Fruit fly (Drosophila melanogaster): ENCODE data around the gene CG31668.

CG31668 gene

dm6 chr2L:2206066-2206465, at the start of gene CG31668:
CG31668 (minus strand) TSS chr2L:2206166.
- TF ChIP-seq pad (GFP tag; optimal IDR thresholded peaks at IDR 0.05) (no peak), cnc (optimal IDR thresholded peaks at IDR 0.05) (no peak), Mnt (GFP tag; optimal IDR thresholded peaks at IDR 0.05) (no peak), kay (GFP tag; ENCODE audit: borderline replicate concordance) (no peak), bab1 (GFP tag; optimal IDR thresholded peaks at IDR 0.05) (no peak), Hr96 (GFP tag; optimal IDR thresholded peaks at IDR 0.05) (no peak), CG7045 (GFP tag; optimal IDR thresholded peaks at IDR 0.05) (no peak), tj (GFP tag; optimal IDR thresholded peaks at IDR 0.05) (no peak), CG7101 (tag; optimal IDR thresholded peaks at IDR 0.05) (no peak), CG14711 (tag; optimal IDR thresholded peaks at IDR 0.05) (no peak), ovo (GFP tag; optimal IDR thresholded peaks at IDR 0.05) (no peak), cic (GFP tag; optimal IDR thresholded peaks at IDR 0.05) (no peak), CG5204 (GFP tag; optimal IDR thresholded peaks at IDR 0.05) (no peak), CG1620 (GFP tag; optimal IDR thresholded peaks at IDR 0.05) (no peak)

dm6 chr2L:2254950-2255349, 49.0 kb upstream of the CG31668 start, which contains the start of gene Send1:
Send1 (minus strand) TSS chr2L:2255050.
- TF ChIP-seq Mnt (GFP tag; optimal IDR thresholded peaks at IDR 0.05), result no peak
- TF ChIP-seq ovo (GFP tag; optimal IDR thresholded peaks at IDR 0.05), result no peak
- no peak for TF ChIP-seq tj (GFP tag; optimal IDR thresholded peaks at IDR 0.05)
- TF ChIP-seq CG11617 (GFP tag; optimal IDR thresholded peaks at IDR 0.05), result no peak
- TF ChIP-seq CG7045 (GFP tag; optimal IDR thresholded peaks at IDR 0.05), result no peak
- no peak for TF ChIP-seq CG12768 (GFP tag; optimal IDR thresholded peaks at IDR 0.05)
- TF ChIP-seq cnc (optimal IDR thresholded peaks at IDR 0.05), result no peak

- TF ChIP-seq ovo (GFP tag; optimal IDR thresholded peaks at IDR 0.05) (no peak), CG12768 (GFP tag; optimal IDR thresholded peaks at IDR 0.05) (no peak), Hr96 (GFP tag; optimal IDR thresholded peaks at IDR 0.05) (no peak), Crg-1 (GFP tag; optimal IDR thresholded peaks at IDR 0.05) (no peak), CG33017 (tag; optimal IDR thresholded peaks at IDR 0.05) (no peak), CG7045 (GFP tag; optimal IDR thresholded peaks at IDR 0.05) (no peak), Mnt (GFP tag; optimal IDR thresholded peaks at IDR 0.05) (no peak), kay (GFP tag; ENCODE audit: borderline replicate concordance) (no peak), CG7101 (tag; optimal IDR thresholded peaks at IDR 0.05) (no peak), cnc (optimal IDR thresholded peaks at IDR 0.05) (no peak), Clk (GFP tag; optimal IDR thresholded peaks at IDR 0.05) (no peak), CG5204 (GFP tag; optimal IDR thresholded peaks at IDR 0.05) (no peak)
These were observed 46.8 kb upstream of the CG31668 start, which contains the start of gene CG17234 for dm6 chr2L:2252745-2253144. CG17234 (plus strand) TSS chr2L:2253045.

dm6 chr2L:2252241-2252640, 46.3 kb upstream of the CG31668 start, which contains the start of gene CG17239:
CG17239 (minus strand) TSS chr2L:2252341.
- no peak for TF ChIP-seq CG12768 (GFP tag; optimal IDR thresholded peaks at IDR 0.05)
- no peak for TF ChIP-seq CG11617 (GFP tag; optimal IDR thresholded peaks at IDR 0.05)
- TF ChIP-seq Crg-1 (GFP tag; optimal IDR thresholded peaks at IDR 0.05), result no peak
- no peak for TF ChIP-seq CG33017 (tag; optimal IDR thresholded peaks at IDR 0.05)
- TF ChIP-seq ovo (GFP tag; optimal IDR thresholded peaks at IDR 0.05), result no peak
- TF ChIP-seq Hr96 (GFP tag; optimal IDR thresholded peaks at IDR 0.05), result no peak
- TF ChIP-seq cnc (optimal IDR thresholded peaks at IDR 0.05), result no peak
- no peak for TF ChIP-seq kay (GFP tag; ENCODE audit: borderline replicate concordance)
- no peak for TF ChIP-seq CG14711 (tag; optimal IDR thresholded peaks at IDR 0.05)
- no peak for TF ChIP-seq toe (GFP tag; optimal IDR thresholded peaks at IDR 0.05)
- TF ChIP-seq CG5204 (GFP tag; optimal IDR thresholded peaks at IDR 0.05), result no peak
- TF ChIP-seq pad (GFP tag; optimal IDR thresholded peaks at IDR 0.05), result no peak
- TF ChIP-seq Mnt (GFP tag; optimal IDR thresholded peaks at IDR 0.05), result no peak
- TF ChIP-seq cic (GFP tag; optimal IDR thresholded peaks at IDR 0.05), result no peak
- no peak for TF ChIP-seq CG7045 (GFP tag; optimal IDR thresholded peaks at IDR 0.05)
- no peak for TF ChIP-seq tj (GFP tag; optimal IDR thresholded peaks at IDR 0.05)
- no peak for TF ChIP-seq CG1620 (GFP tag; optimal IDR thresholded peaks at IDR 0.05)
- TF ChIP-seq Clk (GFP tag; optimal IDR thresholded peaks at IDR 0.05), result no peak
- TF ChIP-seq CG7101 (tag; optimal IDR thresholded peaks at IDR 0.05), result no peak

dm6 chr2L:2251175-2251574, 45.2 kb upstream of the CG31668 start, which contains the start of gene Ser12:
Ser12 (minus strand) TSS chr2L:2251275.
- no peak for TF ChIP-seq Crg-1 (GFP tag; optimal IDR thresholded peaks at IDR 0.05)

dm6 chr2L:2249578-2249977, 43.6 kb upstream of the CG31668 start:
- TF ChIP-seq CG7045 (GFP tag; optimal IDR thresholded peaks at IDR 0.05) (no peak), Clk (GFP tag; optimal IDR thresholded peaks at IDR 0.05) (no peak), CG1620 (GFP tag; optimal IDR thresholded peaks at IDR 0.05) (no peak), CG7101 (tag; optimal IDR thresholded peaks at IDR 0.05) (no peak), tj (GFP tag; optimal IDR thresholded peaks at IDR 0.05) (no peak), Hr96 (GFP tag; optimal IDR thresholded peaks at IDR 0.05) (no peak), CG11617 (GFP tag; optimal IDR thresholded peaks at IDR 0.05) (no peak)

- no peak for TF ChIP-seq cic (GFP tag; optimal IDR thresholded peaks at IDR 0.05)
- TF ChIP-seq CG7101 (tag; optimal IDR thresholded peaks at IDR 0.05), result no peak
- TF ChIP-seq CG33017 (tag; optimal IDR thresholded peaks at IDR 0.05), result no peak
- no peak for TF ChIP-seq CG11617 (GFP tag; optimal IDR thresholded peaks at IDR 0.05)
- no peak for TF ChIP-seq Crg-1 (GFP tag; optimal IDR thresholded peaks at IDR 0.05)
- TF ChIP-seq kay (GFP tag; ENCODE audit: borderline replicate concordance), result no peak
- TF ChIP-seq CG12768 (GFP tag; optimal IDR thresholded peaks at IDR 0.05), result no peak
- no peak for TF ChIP-seq Mnt (GFP tag; optimal IDR thresholded peaks at IDR 0.05)
- TF ChIP-seq Clk (GFP tag; optimal IDR thresholded peaks at IDR 0.05), result no peak
- TF ChIP-seq ovo (GFP tag; optimal IDR thresholded peaks at IDR 0.05), result no peak
- TF ChIP-seq pad (GFP tag; optimal IDR thresholded peaks at IDR 0.05), result no peak
- no peak for TF ChIP-seq bab1 (GFP tag; optimal IDR thresholded peaks at IDR 0.05)
- no peak for TF ChIP-seq CG1620 (GFP tag; optimal IDR thresholded peaks at IDR 0.05)
- no peak for TF ChIP-seq toe (GFP tag; optimal IDR thresholded peaks at IDR 0.05)
- TF ChIP-seq CG5204 (GFP tag; optimal IDR thresholded peaks at IDR 0.05), result no peak
- no peak for TF ChIP-seq CG7045 (GFP tag; optimal IDR thresholded peaks at IDR 0.05)
These were observed 36.8 kb upstream of the CG31668 start for dm6 chr2L:2242783-2243182.
